Fruit fly (Drosophila melanogaster) whole organism, embryonic: Measurements from ENCODE around the gene Ugt36F1.

Experiments used
- ATbp ChIP-seq: fragments of 200-800 bp; sonication (Bioruptor generic); optimal IDR thresholded peaks from 2 replicates; lab custom pipeline; 2017; ENCODE audit warnings: missing biosample characterization, mild to moderate bottlenecking, missing genetic modification characterization, missing genetic modification reagents
- CG10274 ChIP-seq: fragments of 200-800 bp; sonication (Bioruptor generic); optimal IDR thresholded peaks from 3 replicates; lab custom pipeline; 2017; ENCODE audit warnings: missing biosample characterization, mild to moderate bottlenecking, missing genetic modification characterization
- CG10462 ChIP-seq: fragments of 200-800 bp; sonication (Bioruptor generic); optimal IDR thresholded peaks from 2 replicates; lab custom pipeline; 2016; ENCODE audit warnings: missing biosample characterization, missing genetic modification characterization
- CG11085 ChIP-seq: fragments of 200-800 bp; sonication (Bioruptor generic); IDR thresholded peaks from 2 replicates; pipeline ENCODE4 v1.3.6; 2022; ENCODE audit warnings: missing biosample characterization, missing genetic modification characterization
- CG11093 ChIP-seq: fragments of 200-800 bp; sonication (Bioruptor generic); IDR thresholded peaks from 3 replicates; pipeline ENCODE4 v1.3.6; 2022; ENCODE audit warnings: missing biosample characterization, missing genetic modification characterization
- CG12155 ChIP-seq: fragments of 200-800 bp; sonication (Bioruptor generic); optimal IDR thresholded peaks from 3 replicates; lab custom pipeline; 2016; ENCODE audit warnings: missing biosample characterization, missing genetic modification characterization
- CG12219 ChIP-seq: fragments of 200-800 bp; sonication (Bioruptor generic); optimal IDR thresholded peaks from 3 replicates; lab custom pipeline; 2018; ENCODE audit warnings: missing biosample characterization, mild to moderate bottlenecking, missing genetic modification characterization
- CG12236 ChIP-seq: fragments of 200-800 bp; sonication (Bioruptor generic); optimal IDR thresholded peaks from 2 replicates; lab custom pipeline; 2016; ENCODE audit warnings: missing biosample characterization, missing genetic modification characterization
- CG14860 ChIP-seq: fragments of 200-800 bp; sonication (Bioruptor generic); IDR thresholded peaks from 3 replicates; pipeline ENCODE4 v1.3.6; 2022; ENCODE audit warnings: missing biosample characterization, missing genetic modification characterization; ENCODE audit not compliant: partially characterized antibody
- CG15073 ChIP-seq: fragments of 200-800 bp; sonication (Bioruptor generic); optimal IDR thresholded peaks from 2 replicates; lab custom pipeline; 2016; ENCODE audit warnings: missing biosample characterization, missing genetic modification characterization
- CG16813 ChIP-seq: fragments of 200-800 bp; sonication (Bioruptor generic); IDR thresholded peaks from 3 replicates; pipeline ENCODE4 v1.3.6; 2022; ENCODE audit warnings: missing biosample characterization, missing genetic modification characterization; ENCODE audit not compliant: partially characterized antibody
- CG32767 ChIP-seq: fragments of 200-800 bp; sonication (Bioruptor generic); IDR thresholded peaks from 2 replicates; pipeline ENCODE4 v1.3.6; 2022; ENCODE audit warnings: missing biosample characterization, missing genetic modification characterization
- CG4424 ChIP-seq: fragments of 200-800 bp; sonication (Bioruptor generic); optimal IDR thresholded peaks from 3 replicates; lab custom pipeline; 2016; ENCODE audit warnings: missing biosample characterization, missing genetic modification characterization
- CG6765 ChIP-seq: fragments of 200-800 bp; sonication (Bioruptor generic); optimal IDR thresholded peaks from 3 replicates; lab custom pipeline; 2017; ENCODE audit warnings: missing biosample characterization, mild to moderate bottlenecking, missing genetic modification characterization
- CG8281 ChIP-seq: fragments of 200-800 bp; sonication (Bioruptor generic); optimal IDR thresholded peaks from 2 replicates; lab custom pipeline; 2018; ENCODE audit warnings: missing biosample characterization, mild to moderate bottlenecking, missing genetic modification characterization, moderate library complexity
- CG8359 ChIP-seq: fragments of 200-800 bp; sonication (Bioruptor generic); optimal IDR thresholded peaks from 2 replicates; lab custom pipeline; 2017; ENCODE audit warnings: missing biosample characterization, mild to moderate bottlenecking, missing genetic modification characterization, borderline replicate concordance
- CG8924 ChIP-seq: fragments of 200-800 bp; optimal IDR thresholded peaks from 3 replicates; lab custom pipeline; 2019; ENCODE audit warnings: missing biosample characterization, mild to moderate bottlenecking, missing genetic modification characterization, moderate library complexity
- CG9437 ChIP-seq: fragments of 200-800 bp; sonication (Bioruptor generic); optimal IDR thresholded peaks from 2 replicates; lab custom pipeline; 2018; ENCODE audit warnings: missing biosample characterization, mild to moderate bottlenecking, missing genetic modification characterization
- Chrac-16 ChIP-seq: fragments of 200-800 bp; sonication (Bioruptor generic); optimal IDR thresholded peaks from 3 replicates; lab custom pipeline; 2016; ENCODE audit warnings: missing biosample characterization, missing genetic modification characterization
- Dfd ChIP-seq, 2 experiments: fragments of >200 bp; optimal IDR thresholded peaks; 2 replicates each; lab custom pipeline; 2017; ENCODE audit warnings: missing biosample characterization in 2 of 2, missing genetic modification characterization in 2 of 2
- Dip3 ChIP-seq: fragments of 200-800 bp; sonication (Bioruptor generic); optimal IDR thresholded peaks from 3 replicates; lab custom pipeline; 2016; ENCODE audit warnings: missing biosample characterization, missing genetic modification characterization
- Doc2 ChIP-seq: fragments of 200-800 bp; sonication (Bioruptor generic); IDR thresholded peaks from 2 replicates; pipeline ENCODE4 v1.3.6; 2022; ENCODE audit warnings: missing biosample characterization, missing genetic modification characterization
- Drgx ChIP-seq: fragments of 200-800 bp; sonication (Bioruptor generic); IDR thresholded peaks from 2 replicates; pipeline ENCODE4 v1.3.6; 2022; ENCODE audit warnings: missing biosample characterization, missing genetic modification characterization
- H2.0 ChIP-seq: fragments of 200-800 bp; sonication (Bioruptor generic); IDR thresholded peaks from 2 replicates; pipeline ENCODE4 v1.3.6; 2022; ENCODE audit warnings: missing biosample characterization, missing genetic modification characterization
- MTF-1 ChIP-seq: fragments of 200-800 bp; sonication (Bioruptor generic); optimal IDR thresholded peaks from 2 replicates; lab custom pipeline; 2018; ENCODE audit warnings: missing biosample characterization, mild to moderate bottlenecking, missing genetic modification characterization, borderline replicate concordance
- Nf-YC ChIP-seq: fragments of 200-800 bp; optimal IDR thresholded peaks from 3 replicates; lab custom pipeline; 2019; ENCODE audit warnings: missing biosample characterization, mild to moderate bottlenecking, missing genetic modification characterization, moderate library complexity
- Six4 ChIP-seq: fragments of 200-800 bp; sonication (Bioruptor generic); optimal IDR thresholded peaks from 2 replicates; lab custom pipeline; 2016; ENCODE audit warnings: missing biosample characterization, missing genetic modification characterization
- YL-1 ChIP-seq: fragments of 200-800 bp; sonication (Bioruptor generic); optimal IDR thresholded peaks from 3 replicates; lab custom pipeline; 2017; ENCODE audit warnings: missing biosample characterization, mild to moderate bottlenecking, missing genetic modification characterization
- cad ChIP-seq: fragments of >200 bp; optimal IDR thresholded peaks from 2 replicates; lab custom pipeline; 2017; ENCODE audit warnings: missing biosample characterization, missing genetic modification characterization
- chn ChIP-seq: fragments of 200-800 bp; sonication (Bioruptor generic); optimal IDR thresholded peaks from 2 replicates; lab custom pipeline; 2016; ENCODE audit warnings: missing biosample characterization, missing genetic modification characterization
- dmrt11E ChIP-seq: fragments of 200-800 bp; sonication (Bioruptor generic); optimal IDR thresholded peaks from 3 replicates; lab custom pipeline; 2018; ENCODE audit warnings: missing biosample characterization, mild to moderate bottlenecking, missing genetic modification characterization, moderate library complexity
- esg ChIP-seq: fragments of 200-800 bp; sonication (Bioruptor generic); conservative IDR thresholded peaks from 2 replicates; pipeline ENCODE4 v1.3.6; 2022; ENCODE audit warnings: missing biosample characterization, missing genetic modification characterization
- gem ChIP-seq: fragments of 200-800 bp; sonication (Bioruptor generic); optimal IDR thresholded peaks from 2 replicates; lab custom pipeline; 2019; ENCODE audit warnings: missing biosample characterization, mild to moderate bottlenecking, missing genetic modification characterization, moderate library complexity
- gfzf ChIP-seq: fragments of 200-800 bp; sonication (Bioruptor generic); optimal IDR thresholded peaks from 2 replicates; lab custom pipeline; 2016; ENCODE audit warnings: missing biosample characterization, mild to moderate bottlenecking, missing genetic modification characterization, moderate library complexity
- grau ChIP-seq: fragments of 200-800 bp; optimal IDR thresholded peaks from 3 replicates; lab custom pipeline; 2019; ENCODE audit warnings: missing biosample characterization, mild to moderate bottlenecking, missing genetic modification characterization, moderate library complexity
- h ChIP-seq: fragments of >200 bp; optimal IDR thresholded peaks from 2 replicates; lab custom pipeline; 2017
- hbn ChIP-seq: fragments of 200-800 bp; sonication (Bioruptor generic); IDR thresholded peaks from 2 replicates; pipeline ENCODE4 v1.3.6; 2022; ENCODE audit warnings: missing biosample characterization, missing genetic modification characterization; ENCODE audit not compliant: partially characterized antibody
- kay ChIP-seq: fragments of 200-800 bp; sonication (Bioruptor generic); optimal IDR thresholded peaks from 2 replicates; lab custom pipeline; 2016; ENCODE audit warnings: missing biosample characterization, missing genetic modification characterization
- lab ChIP-seq: fragments of 200-800 bp; sonication (Bioruptor generic); optimal IDR thresholded peaks from 3 replicates; lab custom pipeline; 2017; ENCODE audit warnings: missing biosample characterization, missing genetic modification characterization, mild to moderate bottlenecking, moderate library complexity, missing genetic modification reagents
- peb ChIP-seq: fragments of 200-800 bp; sonication (Bioruptor generic); IDR thresholded peaks from 2 replicates; pipeline ENCODE4 v1.3.6; 2022; ENCODE audit warnings: missing biosample characterization, missing genetic modification characterization
- pzg ChIP-seq: fragments of 200-800 bp; sonication (Bioruptor generic); optimal IDR thresholded peaks from 3 replicates; lab custom pipeline; 2018; ENCODE audit warnings: missing biosample characterization, mild to moderate bottlenecking, missing genetic modification characterization, moderate library complexity
- sd ChIP-seq: fragments of 200-800 bp; sonication (Bioruptor generic); optimal IDR thresholded peaks from 3 replicates; lab custom pipeline; 2018; ENCODE audit warnings: missing biosample characterization, mild to moderate bottlenecking, missing genetic modification characterization, moderate library complexity
- slou ChIP-seq: fragments of 200-800 bp; sonication (Bioruptor generic); optimal IDR thresholded peaks from 3 replicates; lab custom pipeline; 2016; ENCODE audit warnings: missing biosample characterization, missing genetic modification characterization
- sna ChIP-seq: fragments of 200-800 bp; sonication (Bioruptor generic); IDR thresholded peaks from 2 replicates; pipeline ENCODE4 v1.3.6; 2022; ENCODE audit warnings: missing biosample characterization, missing genetic modification characterization; ENCODE audit not compliant: partially characterized antibody
- sr ChIP-seq: fragments of 200-800 bp; sonication (Bioruptor generic); IDR thresholded peaks from 3 replicates; pipeline ENCODE4 v1.3.6; 2022; ENCODE audit warnings: missing biosample characterization, missing genetic modification characterization
- tna ChIP-seq: fragments of 200-800 bp; sonication (Bioruptor generic); IDR thresholded peaks from 2 replicates; pipeline ENCODE4 v1.3.6; 2022; ENCODE audit warnings: missing biosample characterization, missing genetic modification characterization; ENCODE audit not compliant: partially characterized antibody
- zfh1 ChIP-seq: fragments of 200-800 bp; sonication (Bioruptor generic); IDR thresholded peaks from 3 replicates; pipeline ENCODE4 v1.3.6; 2022; ENCODE audit warnings: missing biosample characterization, missing genetic modification characterization
- zfh2 ChIP-seq: fragments of 200-800 bp; sonication (Bioruptor generic); optimal IDR thresholded peaks from 2 replicates; lab custom pipeline; 2016; ENCODE audit warnings: missing biosample characterization, missing genetic modification characterization

Ugt36F1 gene

DNA sequence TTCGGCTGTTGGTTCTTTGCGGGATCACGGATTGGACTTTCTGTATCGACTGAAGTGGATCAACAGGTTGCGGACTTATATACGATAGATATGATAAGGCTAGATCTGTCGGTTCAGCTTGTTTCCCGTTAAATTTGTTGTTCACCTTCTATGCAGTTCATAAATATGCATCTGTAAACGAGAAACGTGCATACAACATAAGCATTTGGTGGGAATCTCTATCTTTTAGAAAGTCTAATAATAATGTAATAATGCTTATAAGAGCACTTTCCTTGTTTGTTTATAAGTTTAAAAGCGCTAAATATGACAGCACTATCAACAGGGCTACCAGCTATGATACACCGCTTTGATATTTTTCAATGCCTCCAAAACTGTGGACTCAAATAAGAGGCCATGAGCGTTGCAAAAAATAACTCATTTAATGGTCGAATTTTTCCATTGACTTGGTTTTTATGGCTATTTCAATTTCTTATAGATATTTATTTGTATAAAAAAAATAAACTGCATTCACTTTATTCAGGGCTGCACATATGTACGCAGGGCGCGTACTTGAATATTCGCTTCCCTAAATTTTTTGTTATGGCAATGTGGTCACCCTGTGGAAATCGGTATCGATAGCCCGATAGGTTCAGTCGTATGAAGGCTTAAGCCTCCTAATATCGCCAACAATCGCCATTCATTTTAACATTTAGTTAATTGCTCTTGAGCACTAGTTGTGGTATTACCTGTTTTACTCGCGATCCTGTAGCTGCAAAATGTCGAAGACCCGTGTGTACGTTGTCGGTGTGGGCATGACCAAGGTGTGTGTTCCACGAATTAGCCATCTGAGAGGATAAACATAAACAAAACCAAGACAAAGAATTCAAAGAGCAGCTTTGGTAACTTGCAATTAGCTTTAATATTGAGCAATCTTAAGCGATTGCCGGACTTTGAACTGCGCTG lies 11.7 kb downstream of the Ugt36F1 start, which contains the start of the genes CG17597 and ScpX (continued):
- peak; percentile 56 for TF ChIP-seq YL-1 (GFP tag; lab: Kevin White, UChicago)
- TF ChIP-seq CG14860, result peak; percentile 84
- peak; percentile 81 for TF ChIP-seq CG16813 (GFP tag; lab: Robert Waterston, UW)
- no peak for TF ChIP-seq CG8359 (GFP tag; lab: Kevin White, UChicago)
- TF ChIP-seq Nf-YC (tag; lab: Kevin White, UChicago), result peak; percentile 59
- no peak for TF ChIP-seq Doc2 (GFP tag; lab: Robert Waterston, UW)
- peak; percentile 5 for TF ChIP-seq CG6765 (GFP tag; lab: Kevin White, UChicago)
- peak; percentile 43 for TF ChIP-seq Six4
- no peak for TF ChIP-seq peb (GFP tag; lab: Robert Waterston, UW)
- peak; percentile 49; the same call in 1 of the 2 replicates for TF ChIP-seq CG11085 (GFP tag; lab: Robert Waterston, UW)
- peak; percentile 56 for TF ChIP-seq CG9437
- TF ChIP-seq sr (GFP tag; lab: Robert Waterston, UW), result no peak
- no peak for TF ChIP-seq MTF-1
- TF ChIP-seq gfzf (GFP tag; lab: Kevin White, UChicago), result peak; percentile 13
- peak; percentile 60 for TF ChIP-seq Dip3
- TF ChIP-seq esg (GFP tag; lab: Robert Waterston, UW), result no peak
- TF ChIP-seq Dfd (GFP tag; optimal IDR thresholded peaks at IDR 0.05; lab: Kevin White, UChicago), result no peak
- TF ChIP-seq ATbp (GFP tag; lab: Kevin White, UChicago), result no peak
- TF ChIP-seq gem (tag; lab: Kevin White, UChicago), result peak; percentile 79
- TF ChIP-seq zfh1 (GFP tag; lab: Robert Waterston, UW), result peak; percentile 55; the same call in 2 of the 3 replicates
- no peak for TF ChIP-seq CG10274 (GFP tag; lab: Kevin White, UChicago)
- peak; percentile 75 for TF ChIP-seq lab (GFP tag; lab: Kevin White, UChicago)
- peak; percentile 56 for TF ChIP-seq CG8924 (tag; lab: Kevin White, UChicago)
- no peak for TF ChIP-seq h (lab: Kevin White, UChicago)
- 0 out of 2 replicates have a peak, but pooled peaks have one; percentile 77 for TF ChIP-seq sna (GFP tag; lab: Robert Waterston, UW)
- peak; percentile 53 for TF ChIP-seq kay (GFP tag; lab: Kevin White, UChicago)
- TF ChIP-seq H2.0 (GFP tag; lab: Robert Waterston, UW), result peak; percentile 57
- peak; percentile 60 for TF ChIP-seq Chrac-16 (GFP tag; lab: Kevin White, UChicago)
- peak; percentile 71 for TF ChIP-seq zfh2 (GFP tag; lab: Kevin White, UChicago)
- peak; percentile 50 for TF ChIP-seq CG12219 (GFP tag; lab: Kevin White, UChicago)
- TF ChIP-seq dmrt11E (tag; lab: Kevin White, UChicago), result peak; percentile 58
- TF ChIP-seq slou, result peak; percentile 70
- TF ChIP-seq CG11093 (GFP tag; lab: Robert Waterston, UW), result no peak
- TF ChIP-seq tna (GFP tag; lab: Robert Waterston, UW), result peak; percentile 89
- TF ChIP-seq pzg, result peak; percentile 74
- TF ChIP-seq CG10462 (GFP tag; lab: Kevin White, UChicago), result peak; percentile 23
- TF ChIP-seq CG4424 (GFP tag; lab: Kevin White, UChicago), result peak; percentile 71
- peak; percentile 76 for TF ChIP-seq hbn (GFP tag; lab: Robert Waterston, UW)
- peak; percentile 34 for TF ChIP-seq CG8281 (tag; lab: Kevin White, UChicago)
- TF ChIP-seq Drgx, result no peak
- TF ChIP-seq chn, result peak; percentile 72
- TF ChIP-seq CG32767 (GFP tag; lab: Robert Waterston, UW), result no peak
- peak; percentile 69 for TF ChIP-seq grau (tag; lab: Kevin White, UChicago)
- no peak for TF ChIP-seq CG15073 (GFP tag; lab: Kevin White, UChicago)
- no peak for TF ChIP-seq sd
- TF ChIP-seq CG12155 (GFP tag; lab: Kevin White, UChicago), result peak; percentile 65
- TF ChIP-seq CG12236 (GFP tag; lab: Kevin White, UChicago), result no peak
- TF ChIP-seq cad (GFP tag; lab: Kevin White, UChicago), result peak; percentile 82
